Worm (Caenorhabditis elegans) whole organism, late embryonic: ENCODE data around the gene F54H12.7.

Experiments
- F13H6.1 ChIP-seq: sonication (generic microtip); optimal IDR thresholded peaks from 2 replicates; lab custom pipeline; 2016; ENCODE audit warnings: missing genetic modification characterization, missing compliant biosample characterization
- K02D7.2 ChIP-seq: sonication (generic microtip); optimal IDR thresholded peaks from 2 replicates; lab custom pipeline; 2017; ENCODE audit warnings: mild to moderate bottlenecking, missing genetic modification characterization, missing compliant biosample characterization
- ama-1 ChIP-seq: fragments of 150-350 bp; optimal IDR thresholded peaks from 2 replicates; lab custom pipeline; 2014
- ceh-14 ChIP-seq: sonication (generic microtip); optimal IDR thresholded peaks from 2 replicates; lab custom pipeline; 2016; ENCODE audit warnings: missing genotype, missing genetic modification characterization, missing compliant biosample characterization
- ceh-2 ChIP-seq: sonication (generic microtip); optimal IDR thresholded peaks from 2 replicates; lab custom pipeline; 2016; ENCODE audit warnings: missing genotype, missing genetic modification characterization, missing compliant biosample characterization
- ceh-22 ChIP-seq: sonication (generic microtip); optimal IDR thresholded peaks from 2 replicates; lab custom pipeline; 2017; ENCODE audit warnings: missing biosample characterization, missing genetic modification characterization
- ceh-30 ChIP-seq: fragments of 150-350 bp; optimal IDR thresholded peaks from 2 replicates; lab custom pipeline; 2014; ENCODE audit warnings: missing biosample characterization, missing genetic modification characterization
- ceh-34 ChIP-seq: sonication (generic microtip); optimal IDR thresholded peaks from 2 replicates; lab custom pipeline; 2016; ENCODE audit warnings: mild to moderate bottlenecking, missing genetic modification characterization, missing compliant biosample characterization
- ceh-45 ChIP-seq: fragments of 200-800 bp; sonication (Bioruptor generic); IDR thresholded peaks from 2 replicates; pipeline ENCODE4 v1.3.6; 2022; ENCODE audit warnings: missing genetic modification reagents, missing genetic modification characterization, missing compliant biosample characterization
- ceh-48 ChIP-seq: sonication (generic microtip); optimal IDR thresholded peaks from 2 replicates; lab custom pipeline; 2016; ENCODE audit warnings: missing genetic modification characterization, inconsistent platforms, missing compliant biosample characterization
- ceh-6 ChIP-seq: fragments of 200-800 bp; sonication (Bioruptor generic); optimal IDR thresholded peaks from 2 replicates; lab custom pipeline; 2018; ENCODE audit warnings: mild to moderate bottlenecking, missing genetic modification characterization, missing compliant biosample characterization
- che-1 ChIP-seq: sonication (generic microtip); optimal IDR thresholded peaks from 2 replicates; lab custom pipeline; 2016; ENCODE audit warnings: mild to moderate bottlenecking, missing genetic modification characterization, missing compliant biosample characterization
- dve-1 ChIP-seq: sonication (generic microtip); optimal IDR thresholded peaks from 2 replicates; lab custom pipeline; 2017; ENCODE audit warnings: antibody characterized with exemption, mild to moderate bottlenecking, missing genetic modification characterization, missing compliant biosample characterization
- elt-2 ChIP-seq: sonication (generic microtip); optimal IDR thresholded peaks from 2 replicates; lab custom pipeline; 2016; ENCODE audit warnings: missing genetic modification reagents, missing genetic modification characterization, missing compliant biosample characterization
- eyg-1 ChIP-seq: sonication (generic microtip); optimal IDR thresholded peaks from 2 replicates; lab custom pipeline; 2016; ENCODE audit warnings: missing genotype, missing genetic modification characterization, missing compliant biosample characterization
- fax-1 ChIP-seq: sonication (generic microtip); optimal IDR thresholded peaks from 2 replicates; lab custom pipeline; 2016; ENCODE audit warnings: missing genotype, missing genetic modification characterization, missing compliant biosample characterization
- fkh-10 ChIP-seq: fragments of 150-350 bp; optimal IDR thresholded peaks from 2 replicates; lab custom pipeline; 2014; ENCODE audit warnings: missing biosample characterization, missing genetic modification reagents, missing genetic modification characterization
- mec-3 ChIP-seq: sonication (generic microtip); optimal IDR thresholded peaks from 2 replicates; lab custom pipeline; 2016; ENCODE audit warnings: borderline replicate concordance, missing genetic modification characterization, missing compliant biosample characterization
- nfya-1 ChIP-seq: sonication (generic microtip); optimal IDR thresholded peaks from 2 replicates; lab custom pipeline; 2017; ENCODE audit warnings: missing genetic modification characterization, mild to moderate bottlenecking, missing compliant biosample characterization, antibody characterized with exemption, moderate library complexity
- nhr-11 ChIP-seq: fragments of 150-350 bp; optimal IDR thresholded peaks from 2 replicates; lab custom pipeline; 2014; ENCODE audit warnings: missing biosample characterization, missing genetic modification characterization
- nhr-232 ChIP-seq: sonication (generic microtip); optimal IDR thresholded peaks from 2 replicates; lab custom pipeline; 2016; ENCODE audit warnings: missing genetic modification characterization, missing compliant biosample characterization
- pat-9 ChIP-seq: fragments of 200-800 bp; sonication (Bioruptor generic); optimal IDR thresholded peaks from 2 replicates; lab custom pipeline; 2018; ENCODE audit warnings: mild to moderate bottlenecking, missing genetic modification characterization, moderate library complexity, missing compliant biosample characterization
- pros-1 ChIP-seq: fragments of 150-350 bp; optimal IDR thresholded peaks from 2 replicates; lab custom pipeline; 2014; ENCODE audit warnings: missing biosample characterization, missing genetic modification reagents, missing genetic modification characterization
- sdc-2 ChIP-seq: sonication (generic microtip); optimal IDR thresholded peaks from 2 replicates; lab custom pipeline; 2016; ENCODE audit warnings: missing genotype, missing genetic modification characterization, missing compliant biosample characterization
- sox-4 ChIP-seq: sonication (generic microtip); optimal IDR thresholded peaks from 2 replicates; lab custom pipeline; 2017; ENCODE audit warnings: mild to moderate bottlenecking, missing genetic modification characterization, inconsistent platforms, missing compliant biosample characterization
- tbx-2 ChIP-seq: sonication (generic microtip); optimal IDR thresholded peaks from 2 replicates; lab custom pipeline; 2016; ENCODE audit warnings: missing genetic modification characterization, missing compliant biosample characterization
- ttx-3 ChIP-seq: sonication (generic microtip); optimal IDR thresholded peaks from 2 replicates; lab custom pipeline; 2016; ENCODE audit warnings: missing genetic modification reagents, missing genetic modification characterization, missing compliant biosample characterization
- unc-55 ChIP-seq: sonication (generic microtip); optimal IDR thresholded peaks from 2 replicates; lab custom pipeline; 2017; ENCODE audit warnings: missing biosample characterization, missing genetic modification reagents, missing genetic modification characterization
- zip-5 ChIP-seq: sonication (generic microtip); optimal IDR thresholded peaks from 2 replicates; lab custom pipeline; 2016; ENCODE audit warnings: missing genetic modification characterization, missing compliant biosample characterization

F54H12.7 gene

DNA sequence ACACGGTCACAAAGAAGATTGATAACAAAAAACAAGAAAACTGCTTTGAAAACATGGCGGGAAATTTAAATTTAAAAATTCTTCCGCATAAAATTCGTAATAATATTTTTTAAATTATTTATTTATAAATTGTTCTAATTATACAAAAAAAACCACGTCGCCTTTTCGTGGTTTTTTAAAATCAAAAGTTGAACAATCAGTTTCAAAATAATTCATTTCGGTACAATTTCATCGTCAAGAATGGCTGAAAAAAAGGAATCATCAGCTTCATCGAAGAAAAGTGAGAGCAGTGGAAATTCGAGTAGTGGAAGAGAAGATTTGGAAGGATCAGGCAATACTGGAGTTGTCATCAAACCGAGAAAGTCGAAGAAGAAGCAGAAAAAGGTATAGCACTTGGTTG, at the start of gene F54H12.7, which contains the start of gene F54H12.8:
Gene F54H12.7 (plus strand): TSS at position 229 of the 400 bp plus-strand sequence.
Gene F54H12.8 (minus strand): TSS at position 101 of the 400 bp plus-strand sequence.
- TF ChIP-seq ceh-2 (tag; lab: Kevin White, UChicago) = no peak

DNA sequence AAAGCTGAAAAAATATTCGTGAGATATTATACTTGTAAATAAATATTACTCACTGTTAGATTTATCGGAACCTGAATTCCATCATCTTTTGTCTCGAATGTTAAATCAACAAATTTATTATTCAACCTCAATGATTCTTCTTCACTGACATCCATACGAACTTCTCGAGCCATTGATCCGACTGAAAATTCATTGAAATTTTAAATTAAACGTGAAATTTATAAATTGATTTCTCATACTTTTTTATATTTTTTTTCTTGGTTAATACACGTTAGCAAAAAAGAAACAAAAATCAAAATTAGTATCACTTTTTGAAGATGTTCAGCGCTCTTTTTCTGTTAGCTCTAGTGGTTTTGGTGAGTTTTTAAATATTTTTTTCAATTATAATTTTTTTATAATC, 49.3 kb upstream of the F54H12.7 start, which contains the start of gene C29E4.14:
Gene C29E4.14 (plus strand): TSS at position 301 of the 400 bp plus-strand sequence.
- no peak for TF ChIP-seq pat-9 (tag; lab: Kevin White, UChicago)
- no peak for TF ChIP-seq ceh-6 (GFP tag; lab: Kevin White, UChicago)
- no peak for TF ChIP-seq pros-1 (tag; lab: Kevin White, UChicago)
- TF ChIP-seq zip-5 (tag; lab: Kevin White, UChicago) = no peak
- no peak for TF ChIP-seq ceh-48
- TF ChIP-seq elt-2 (tag; lab: Kevin White, UChicago) = no peak
- TF ChIP-seq che-1 (tag; lab: Kevin White, UChicago) = no peak
- TF ChIP-seq ceh-14 (tag; lab: Kevin White, UChicago) = no peak
- TF ChIP-seq dve-1 (tag; lab: Kevin White, UChicago) = no peak
- no peak for TF ChIP-seq ceh-22 (tag; lab: Kevin White, UChicago)
- no peak for TF ChIP-seq ceh-2 (tag; lab: Kevin White, UChicago)

DNA sequence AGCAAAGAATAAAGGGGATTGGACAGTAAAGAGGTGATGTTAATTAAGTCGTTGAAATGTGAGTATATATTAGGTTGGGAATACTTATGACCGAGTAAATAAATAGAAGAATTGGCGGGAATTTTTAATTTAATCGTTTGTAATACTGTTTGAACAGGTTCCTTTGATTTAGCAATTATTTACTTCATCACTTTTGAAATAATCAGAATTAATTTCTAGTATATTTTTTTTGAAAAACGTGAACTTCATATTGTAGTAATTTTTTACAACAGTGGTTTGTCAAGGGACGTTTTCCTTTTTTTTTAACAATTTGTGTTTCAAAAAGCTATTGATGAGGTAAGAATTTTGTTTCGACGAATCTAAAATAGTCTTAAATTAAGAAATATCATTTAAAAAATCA, 46.9 kb upstream of the F54H12.7 start, which contains the start of gene C29E4.17:
Gene C29E4.17 (plus strand): TSS at position 301 of the 400 bp plus-strand sequence.
- no peak for TF ChIP-seq dve-1 (tag; lab: Kevin White, UChicago)

DNA sequence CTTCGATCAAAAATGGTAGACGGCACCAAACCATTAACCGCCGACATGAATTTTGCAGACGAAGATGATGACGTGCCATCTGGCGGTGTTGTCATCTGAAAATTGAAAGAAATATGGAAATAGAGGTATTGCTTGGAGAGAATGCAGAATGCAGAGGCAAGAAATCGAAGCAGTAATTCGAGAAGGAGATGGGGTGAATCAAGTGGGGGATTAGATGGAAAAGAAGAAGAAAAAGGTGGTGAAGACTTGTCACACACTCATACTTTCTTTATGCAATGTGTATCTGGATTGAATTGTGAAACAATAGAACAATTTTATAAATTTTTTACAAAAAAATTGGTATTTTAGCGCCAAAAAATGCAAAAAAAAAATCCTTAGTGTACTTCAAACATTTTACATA, 44.3 kb upstream of the F54H12.7 start, which contains the start of gene tag-250:
Gene tag-250 (minus strand): TSS at position 101 of the 400 bp plus-strand sequence.
- no peak for TF ChIP-seq ceh-48
- no peak for TF ChIP-seq zip-5 (tag; lab: Kevin White, UChicago)
- no peak for TF ChIP-seq ttx-3 (tag; lab: Kevin White, UChicago)
- no peak for TF ChIP-seq unc-55 (GFP tag; lab: Kevin White, UChicago)

DNA sequence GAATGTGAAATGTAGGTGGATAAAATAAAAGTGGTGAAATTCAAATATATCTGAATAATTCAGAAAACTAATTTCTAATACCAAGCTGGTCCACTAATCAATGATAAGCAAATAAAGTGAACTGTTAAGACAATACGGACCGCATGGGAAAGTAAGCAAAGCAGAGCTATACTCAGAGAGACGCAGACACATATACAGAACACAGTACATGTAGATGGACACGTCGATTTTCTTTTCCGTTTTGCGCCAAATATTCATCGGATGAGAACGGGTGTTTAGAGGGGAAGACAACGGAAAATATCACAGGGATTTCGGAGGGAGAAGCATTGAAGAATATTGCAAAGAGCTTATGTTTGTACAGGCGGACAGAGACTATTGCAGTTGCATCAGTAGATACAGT, 43.2 kb upstream of the F54H12.7 start:
- TF ChIP-seq ceh-2 (tag; lab: Kevin White, UChicago) (peak; percentile 11), elt-2 (tag; lab: Kevin White, UChicago) (no peak), K02D7.2 (tag; lab: Kevin White, UChicago) (no peak)
- TF ChIP-seq, all 69 proteins: peak for 1

DNA sequence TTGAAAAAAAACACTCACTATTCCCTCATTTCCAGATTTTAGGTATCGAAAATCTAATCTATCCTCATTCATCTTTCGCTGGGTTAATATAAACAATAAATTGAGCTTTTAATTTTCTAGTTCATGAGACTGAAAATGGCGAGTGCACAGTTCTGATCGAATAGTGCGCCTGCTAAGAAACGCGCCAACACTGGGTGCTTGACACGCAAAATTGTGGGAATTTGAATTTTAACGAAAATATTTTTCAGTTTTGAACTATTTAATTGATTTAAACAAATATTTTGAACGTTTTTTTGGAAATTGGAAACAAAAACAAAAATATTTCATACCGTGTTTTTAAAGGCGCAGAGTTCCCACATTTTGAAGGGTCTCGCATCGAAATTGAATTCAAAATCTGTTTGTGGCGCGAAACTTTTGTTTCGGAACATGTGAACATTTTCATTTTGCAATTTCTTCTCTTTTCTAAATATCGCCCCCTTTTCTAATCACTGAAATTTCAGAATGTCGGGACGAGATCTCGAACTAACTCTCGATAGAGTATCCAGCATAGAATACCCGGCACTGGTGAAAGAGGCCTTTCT, 40.5 kb upstream of the F54H12.7 start, which contains the start of the genes C29E4.13 and npp-15:
Gene C29E4.13 (minus strand): TSS at position 169 of the 581 bp plus-strand sequence.
Gene npp-15 (plus strand): TSS at position 495 of the 581 bp plus-strand sequence.
- TF ChIP-seq pat-9 (tag; lab: Kevin White, UChicago) (no peak), sox-4 (tag; lab: Kevin White, UChicago) (no peak), nhr-232 (no peak), tbx-2 (tag; lab: Kevin White, UChicago) (no peak), nfya-1 (tag; lab: Kevin White, UChicago) (peak; percentile 20), F13H6.1 (no peak), ceh-14 (tag; lab: Kevin White, UChicago) (no peak), elt-2 (tag; lab: Kevin White, UChicago) (no peak)

DNA sequence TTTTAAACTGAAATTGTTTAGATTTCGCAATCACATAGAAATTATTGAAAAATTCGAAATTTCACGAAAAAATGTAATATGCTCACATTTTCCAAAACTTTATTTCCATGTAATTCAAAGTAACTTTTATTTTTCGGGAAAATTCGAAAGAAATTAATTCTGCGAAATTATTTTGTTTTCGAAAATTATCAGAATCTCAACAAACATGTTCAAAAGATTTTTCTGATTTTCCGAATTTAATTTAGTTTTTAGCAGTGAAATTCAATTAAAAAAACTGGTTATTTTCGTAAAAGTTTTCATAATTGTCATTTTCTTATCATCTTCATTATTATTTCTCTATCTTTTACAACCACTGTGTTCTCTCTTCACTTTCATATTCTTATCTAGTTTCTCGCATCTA, 35.9 kb upstream of the F54H12.7 start, which contains the start of gene ran-2:
Gene ran-2 (plus strand): TSS at position 301 of the 400 bp plus-strand sequence.
- no peak for TF ChIP-seq fkh-10 (GFP tag; lab: Kevin White, UChicago)
- TF ChIP-seq nhr-11 (tag; lab: Kevin White, UChicago) = no peak
- no peak for TF ChIP-seq eyg-1 (tag; lab: Kevin White, UChicago)
- no peak for TF ChIP-seq fax-1 (tag; lab: Kevin White, UChicago)
- no peak for TF ChIP-seq mec-3 (tag; lab: Kevin White, UChicago)
- TF ChIP-seq ceh-45 (GFP tag; lab: Robert Waterston, UW) = no peak
- no peak for TF ChIP-seq ama-1
- TF ChIP-seq ceh-30 (tag; lab: Kevin White, UChicago) = no peak
- TF ChIP-seq ceh-34 (tag; lab: Kevin White, UChicago) = no peak
- TF ChIP-seq sdc-2 (tag; lab: Kevin White, UChicago) = no peak
- no peak for TF ChIP-seq pat-9 (tag; lab: Kevin White, UChicago)
- TF ChIP-seq K02D7.2 (tag; lab: Kevin White, UChicago) = no peak
- no peak for TF ChIP-seq ceh-6 (GFP tag; lab: Kevin White, UChicago)
